Worm (Caenorhabditis elegans): ENCODE measurements around the gene pqn-74.

- no peak for TF ChIP-seq pag-3 (tag; optimal IDR thresholded peaks at IDR 0.05; ENCODE audit: borderline replicate concordance, insufficient read depth)
- no peak for TF ChIP-seq tbx-2 (tag; optimal IDR thresholded peaks at IDR 0.05)
- no peak for TF ChIP-seq snpc-4 (tag; optimal IDR thresholded peaks at IDR 0.05)
- no peak for TF ChIP-seq egl-27 (tag; optimal IDR thresholded peaks at IDR 0.05)
- no peak for TF ChIP-seq ztf-4 (tag; optimal IDR thresholded peaks at IDR 0.05)
- no peak for TF ChIP-seq fkh-10 (GFP tag; optimal IDR thresholded peaks at IDR 0.05)
- no peak for TF ChIP-seq snu-23 (GFP tag; optimal IDR thresholded peaks at IDR 0.05)
- TF ChIP-seq nhr-90 (tag; optimal IDR thresholded peaks at IDR 0.05; ENCODE audit: poor library complexity) = no peak
- TF ChIP-seq aha-1 (tag; optimal IDR thresholded peaks at IDR 0.05) = no peak
Measured at ce11 chrIV:13327064-13327463, 4.1 kb downstream of the pqn-74 start.

Measured in whole organism, L1 larva.